Fruit fly (Drosophila melanogaster): ENCODE data around the gene porin.

- TF ChIP-seq pan (optimal IDR thresholded peaks at IDR 0.05) (no peak), CG8478 (optimal IDR thresholded peaks at IDR 0.05) (no peak)
These were observed 9.0 kb downstream of the porin start for dm6 chr2L:10841619-10842018.
